Worm (Caenorhabditis elegans): ENCODE data around the gene K09G1.1.

Gene K09G1.1

DNA sequence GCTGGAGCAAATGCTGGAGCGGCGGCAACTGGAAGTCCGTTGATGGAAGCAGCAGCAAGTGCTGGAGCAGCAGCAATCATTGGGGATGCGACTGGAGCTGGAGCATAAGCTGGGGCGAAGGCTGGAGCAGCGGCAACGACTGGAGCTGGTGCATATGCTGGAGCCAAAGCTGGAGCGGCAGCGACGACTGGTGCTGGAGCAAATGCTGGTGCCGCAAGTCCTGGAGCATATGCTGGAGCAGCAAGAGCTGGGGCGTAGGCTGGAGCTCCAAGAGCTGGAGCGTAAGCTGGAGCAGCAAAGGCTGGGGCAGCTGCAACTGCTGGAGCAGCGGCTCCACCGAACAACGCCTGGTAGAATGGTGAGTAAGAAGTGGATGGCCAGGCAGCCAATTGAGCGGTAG, 35.1 kb downstream of the K09G1.1 start:
- TF ChIP-seq dao-5 (tag; optimal IDR thresholded peaks at IDR 0.05) (no peak), him-1 (tag; optimal IDR thresholded peaks at IDR 0.05) (no peak), W03F9.2 (tag; optimal IDR thresholded peaks at IDR 0.05) (no peak)

DNA sequence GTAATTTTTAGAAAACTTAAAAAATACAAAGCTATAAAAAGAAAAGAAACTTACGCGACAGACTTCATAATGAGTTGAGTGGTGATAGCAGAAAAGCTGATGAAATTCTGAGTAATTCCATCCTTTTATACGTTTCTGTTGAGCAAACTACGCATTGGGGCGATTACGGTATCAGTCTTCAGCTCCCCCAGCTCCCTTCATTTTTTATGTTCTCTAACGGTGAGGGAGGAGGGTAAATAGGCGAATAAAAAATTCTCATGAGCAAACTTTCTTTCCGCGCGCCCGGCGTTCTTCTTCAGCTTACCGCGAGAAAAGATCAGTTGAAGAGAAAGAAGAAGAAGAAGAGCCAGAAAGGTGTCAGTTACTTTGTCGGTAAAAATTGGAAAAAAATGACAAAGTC, 35.6 kb downstream of the K09G1.1 start, which contains the start of gene idpc-7:
Gene idpc-7 (minus strand): TSS at position 101 of the 400 bp plus-strand sequence.
- TF ChIP-seq dao-5 (tag; optimal IDR thresholded peaks at IDR 0.05) (no peak), W03F9.2 (tag; optimal IDR thresholded peaks at IDR 0.05) (no peak), him-1 (tag; optimal IDR thresholded peaks at IDR 0.05) (no peak)

DNA sequence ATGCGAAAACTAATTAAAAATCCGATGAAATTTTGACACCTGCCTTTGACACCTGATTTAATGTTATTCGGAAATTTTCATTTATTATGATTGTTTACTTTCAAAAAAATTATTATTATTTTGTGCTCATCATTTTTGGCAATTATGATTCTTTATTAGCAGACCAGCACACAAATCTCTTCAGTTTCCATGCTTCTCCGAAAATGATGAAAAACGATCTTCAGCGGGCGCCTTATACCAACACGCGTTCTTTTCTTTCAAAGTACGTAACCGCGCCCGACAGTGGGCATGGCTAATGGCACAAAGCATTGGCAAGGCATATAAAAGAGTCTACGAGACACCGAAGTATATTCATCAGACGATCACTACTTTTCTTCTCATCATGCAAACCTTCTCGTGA, 36.5 kb downstream of the K09G1.1 start, which contains the start of gene idpc-6:
Gene idpc-6 (plus strand): TSS at position 301 of the 400 bp plus-strand sequence.
- TF ChIP-seq dao-5 (tag; optimal IDR thresholded peaks at IDR 0.05) (no peak), him-1 (tag; optimal IDR thresholded peaks at IDR 0.05) (no peak), W03F9.2 (tag; optimal IDR thresholded peaks at IDR 0.05) (no peak)

DNA sequence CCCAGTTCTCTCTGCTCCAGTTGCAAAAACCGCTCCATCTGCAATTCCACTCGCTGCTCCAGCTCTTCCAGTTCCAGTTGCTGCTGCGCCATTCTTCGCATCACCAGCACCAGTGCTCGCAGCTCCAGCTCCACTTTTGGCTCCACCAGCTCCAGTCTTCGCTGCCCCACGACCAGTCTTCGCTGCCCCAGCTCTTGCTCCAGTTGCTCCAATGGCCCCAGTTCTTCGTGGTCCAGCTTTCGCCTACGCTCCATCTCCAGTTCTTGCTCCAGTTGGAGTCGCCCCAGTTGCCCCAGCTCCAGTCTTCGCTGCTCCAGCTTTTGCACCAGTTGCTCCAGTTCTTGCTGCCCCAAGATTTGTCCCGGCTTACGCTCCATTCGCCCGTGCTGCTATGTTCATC, 37.1 kb downstream of the K09G1.1 start:
- no peak for TF ChIP-seq dao-5 (tag; optimal IDR thresholded peaks at IDR 0.05)
- TF ChIP-seq W03F9.2 (tag; optimal IDR thresholded peaks at IDR 0.05): no peak
- no peak for TF ChIP-seq him-1 (tag; optimal IDR thresholded peaks at IDR 0.05)

DNA sequence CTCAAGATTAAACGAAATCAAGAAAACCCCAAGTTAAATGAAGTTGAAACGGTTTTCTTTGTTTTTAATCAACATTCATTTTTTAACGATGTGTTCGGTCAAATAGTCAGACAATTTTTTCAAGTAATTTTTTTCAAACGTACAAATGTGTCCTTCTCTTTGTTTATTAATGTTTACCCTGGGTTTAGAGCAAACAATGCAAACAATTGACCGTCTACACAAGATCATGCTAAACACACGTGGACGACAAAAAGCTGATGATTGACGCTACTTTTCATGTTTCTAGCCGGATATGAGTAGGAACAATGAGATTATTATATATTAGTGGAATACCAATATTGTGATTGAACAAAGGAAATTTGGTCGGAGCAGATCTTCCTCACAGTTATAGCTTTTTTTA, 38.1 kb downstream of the K09G1.1 start:
- no peak for TF ChIP-seq W03F9.2 (tag; optimal IDR thresholded peaks at IDR 0.05)
- no peak for TF ChIP-seq dao-5 (tag; optimal IDR thresholded peaks at IDR 0.05)
- no peak for TF ChIP-seq him-1 (tag; optimal IDR thresholded peaks at IDR 0.05)

DNA sequence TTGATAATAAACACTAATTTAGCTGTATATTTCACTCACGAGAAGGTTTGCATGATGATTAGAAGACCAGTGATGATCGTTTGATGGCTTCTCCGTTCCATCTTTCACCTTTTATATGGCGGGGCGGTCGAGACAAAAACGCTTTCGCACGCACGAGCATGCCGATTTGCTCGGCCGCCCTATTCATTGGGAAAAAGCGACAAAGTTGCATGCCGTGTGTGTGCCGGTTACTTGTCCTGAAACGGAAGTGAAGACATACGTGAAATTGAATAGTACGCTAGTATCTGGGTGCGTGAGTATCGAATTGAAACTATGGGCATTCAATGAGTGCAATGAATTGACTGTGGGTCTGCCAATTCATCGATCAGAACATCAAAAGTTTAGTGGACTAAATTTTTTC, 39.5 kb downstream of the K09G1.1 start, which contains the start of gene idpc-5:
Gene idpc-5 (minus strand): TSS at position 101 of the 400 bp plus-strand sequence.
- TF ChIP-seq him-1 (tag; optimal IDR thresholded peaks at IDR 0.05) (no peak), dao-5 (tag; optimal IDR thresholded peaks at IDR 0.05) (no peak), W03F9.2 (tag; optimal IDR thresholded peaks at IDR 0.05) (no peak)

DNA sequence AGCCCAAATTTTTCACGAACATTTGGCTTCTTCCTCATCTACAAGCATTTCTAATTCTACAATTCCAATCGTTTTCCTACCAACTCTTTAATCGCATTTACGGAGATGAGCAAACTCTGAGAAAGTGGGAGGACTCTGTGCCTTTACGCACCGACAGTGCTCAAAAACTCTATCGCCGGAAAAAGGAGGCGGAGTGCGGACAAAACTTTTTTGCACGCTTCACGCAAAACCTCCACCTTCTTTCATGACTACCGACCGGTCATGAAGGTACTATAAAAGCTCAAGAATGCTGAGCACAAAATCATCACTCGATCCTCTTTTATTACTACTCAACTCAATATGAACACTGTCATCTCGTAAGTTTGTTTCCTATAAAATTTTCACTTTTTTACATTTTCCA, 41.8 kb downstream of the K09G1.1 start, which contains the start of gene idpc-4:
Gene idpc-4 (plus strand): TSS at position 301 of the 400 bp plus-strand sequence.
- TF ChIP-seq him-1 (tag; optimal IDR thresholded peaks at IDR 0.05) (no peak), dao-5 (tag; optimal IDR thresholded peaks at IDR 0.05) (no peak), W03F9.2 (tag; optimal IDR thresholded peaks at IDR 0.05) (no peak)

DNA sequence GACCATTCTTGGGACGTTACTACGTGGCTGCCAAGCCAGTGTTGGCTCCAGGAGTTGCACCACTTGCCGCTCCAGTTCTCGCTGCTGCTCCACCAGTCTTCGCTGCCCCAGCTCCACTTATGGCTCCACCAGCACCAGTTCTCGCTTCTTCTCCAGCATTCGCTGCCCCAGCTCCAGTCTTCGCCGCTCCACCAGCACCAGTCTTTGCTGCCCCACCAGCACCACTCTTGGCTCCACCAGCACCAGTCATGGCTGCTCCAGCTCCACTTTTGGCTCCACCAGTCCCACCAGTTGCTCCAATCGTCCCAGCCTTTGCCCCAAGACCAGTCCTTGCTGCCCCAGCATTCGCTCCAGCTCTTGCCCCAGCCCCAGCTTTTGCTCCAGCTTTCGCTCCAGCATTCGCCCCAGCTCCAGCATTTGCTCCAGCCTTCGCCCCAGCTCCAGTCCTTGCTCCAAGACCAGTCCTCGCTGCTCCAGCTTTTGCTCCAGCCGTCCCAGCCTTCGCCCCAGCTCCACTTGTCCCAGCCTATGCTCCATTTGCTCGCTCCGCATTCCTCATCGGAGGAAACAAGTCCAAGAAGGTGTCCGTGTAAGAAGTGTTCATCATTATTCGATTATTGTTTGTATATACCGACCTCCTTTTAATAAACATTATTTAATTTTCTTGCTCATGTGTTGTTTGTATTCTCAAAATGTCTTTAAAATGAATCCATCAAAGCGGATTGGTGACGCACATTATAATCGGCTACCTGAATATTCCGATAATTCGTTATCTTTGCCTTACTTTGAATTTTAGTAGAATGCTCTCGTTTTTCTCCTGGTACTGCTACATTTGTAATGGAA, 42.5 kb downstream of the K09G1.1 start, which contains the start of gene T06E4.7:
Gene T06E4.7 (plus strand): TSS at position 793 of the 843 bp plus-strand sequence.
- TF ChIP-seq him-1 (tag; optimal IDR thresholded peaks at IDR 0.05) (no peak), W03F9.2 (tag; optimal IDR thresholded peaks at IDR 0.05) (no peak), dao-5 (tag; optimal IDR thresholded peaks at IDR 0.05) (no peak)

DNA sequence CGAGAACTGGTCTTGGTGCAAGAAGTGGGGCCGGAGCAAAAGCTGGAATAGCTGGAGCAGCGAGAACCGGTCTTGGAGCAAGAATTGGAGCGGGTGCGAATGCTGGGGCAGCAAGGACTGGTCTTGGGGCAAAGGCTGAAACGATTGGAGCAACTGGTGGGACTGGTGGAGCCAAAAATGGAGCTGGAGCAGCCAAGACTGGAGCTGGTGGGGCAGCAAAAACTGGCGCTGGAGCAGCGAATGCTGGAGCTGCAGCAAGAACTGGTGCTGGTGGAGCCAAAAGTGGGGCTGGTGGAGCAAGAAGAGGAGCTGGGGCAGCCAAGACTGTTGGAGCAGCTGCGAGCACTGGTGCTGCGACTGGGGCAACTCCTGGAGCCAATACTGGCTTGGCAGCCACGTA, 45.3 kb downstream of the K09G1.1 start:
- TF ChIP-seq him-1 (tag; optimal IDR thresholded peaks at IDR 0.05): no peak
- no peak for TF ChIP-seq W03F9.2 (tag; optimal IDR thresholded peaks at IDR 0.05)
- no peak for TF ChIP-seq dao-5 (tag; optimal IDR thresholded peaks at IDR 0.05)

DNA sequence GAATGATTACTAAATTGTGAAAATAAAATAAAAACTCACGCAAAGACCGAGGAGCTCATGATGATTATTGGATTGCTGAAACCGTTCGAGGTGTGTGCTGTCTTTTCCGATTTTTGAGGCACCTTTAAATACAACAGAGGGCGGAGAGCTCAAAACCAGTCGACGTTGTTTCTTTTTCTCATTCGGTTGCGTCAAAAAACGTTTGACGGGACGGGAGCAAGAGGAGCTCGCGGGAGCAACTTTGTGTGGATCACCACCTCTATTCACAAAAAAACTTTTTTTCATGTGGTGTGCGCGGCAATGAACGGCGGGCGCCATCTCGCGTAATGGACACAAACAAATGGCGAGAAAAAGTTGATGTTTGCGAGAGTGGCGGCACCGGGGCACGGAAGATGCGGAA, 45.8 kb downstream of the K09G1.1 start, which contains the start of gene idpc-3:
Gene idpc-3 (minus strand): TSS at position 101 of the 400 bp plus-strand sequence.
- TF ChIP-seq W03F9.2 (tag; optimal IDR thresholded peaks at IDR 0.05) (no peak), dao-5 (tag; optimal IDR thresholded peaks at IDR 0.05) (no peak), him-1 (tag; optimal IDR thresholded peaks at IDR 0.05) (no peak)

DNA sequence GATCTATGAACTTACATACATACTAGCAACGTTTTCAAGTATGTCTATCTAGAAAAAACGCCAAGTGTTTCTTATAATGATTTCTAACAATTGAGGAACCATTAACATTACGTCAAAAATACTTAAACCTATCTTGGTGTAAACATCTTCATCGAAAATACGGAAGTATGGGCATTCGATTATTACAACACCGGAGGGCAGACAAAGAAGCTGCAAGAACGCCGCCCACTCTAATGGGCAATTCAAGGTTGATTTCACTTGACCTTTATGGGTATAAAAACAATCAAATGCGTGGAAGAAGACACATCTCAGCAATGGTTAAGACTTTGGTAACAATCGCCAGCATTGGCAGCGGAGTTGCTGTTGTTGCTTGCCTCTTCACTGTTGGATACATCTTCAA, 46.3 kb downstream of the K09G1.1 start, which contains the start of gene col-146:
Gene col-146 (plus strand): TSS at position 301 of the 400 bp plus-strand sequence.
- TF ChIP-seq W03F9.2 (tag; optimal IDR thresholded peaks at IDR 0.05) (no peak), him-1 (tag; optimal IDR thresholded peaks at IDR 0.05) (no peak)

DNA sequence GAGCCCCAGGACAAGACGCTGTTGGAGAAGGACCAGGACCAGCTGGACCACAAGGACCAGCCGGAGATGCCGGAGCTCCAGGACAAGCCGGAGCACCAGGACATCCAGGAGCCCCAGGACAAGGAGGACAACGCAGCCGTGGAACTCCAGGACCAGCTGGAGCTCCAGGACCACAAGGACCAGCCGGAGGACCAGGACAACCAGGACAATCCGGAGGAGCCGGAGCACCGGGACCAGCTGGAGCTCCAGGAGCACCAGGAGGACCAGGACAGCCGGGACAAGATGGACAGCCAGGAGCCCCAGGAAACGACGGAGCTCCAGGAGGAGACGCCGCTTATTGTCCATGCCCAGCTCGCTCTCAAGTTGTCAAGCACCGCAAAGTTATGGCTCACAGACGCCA, 47.2 kb downstream of the K09G1.1 start:
- TF ChIP-seq dao-5 (tag; optimal IDR thresholded peaks at IDR 0.05) (no peak), W03F9.2 (tag; optimal IDR thresholded peaks at IDR 0.05) (no peak), him-1 (tag; optimal IDR thresholded peaks at IDR 0.05) (no peak)

DNA sequence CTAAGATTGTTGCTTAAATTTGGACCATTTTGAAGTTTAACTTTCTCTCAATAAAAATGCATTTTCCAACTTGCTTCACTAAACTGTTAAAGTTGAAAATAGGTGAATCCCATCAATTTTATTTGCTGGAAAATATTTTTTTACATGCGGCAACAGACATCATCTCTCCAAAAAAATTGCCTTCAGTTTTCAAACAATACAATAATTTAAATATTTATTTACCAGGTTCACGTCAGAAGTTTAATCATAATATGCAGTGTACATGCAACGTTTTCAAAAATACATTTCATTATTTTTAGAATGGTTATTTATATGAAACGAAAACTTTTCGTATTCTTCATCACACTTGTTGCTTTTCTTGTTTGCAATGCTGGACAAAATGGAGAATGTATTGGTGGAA, 47.6 kb downstream of the K09G1.1 start, which contains the start of gene T06E4.5:
Gene T06E4.5 (plus strand): TSS at position 301 of the 400 bp plus-strand sequence.
- TF ChIP-seq W03F9.2 (tag; optimal IDR thresholded peaks at IDR 0.05) (no peak), him-1 (tag; optimal IDR thresholded peaks at IDR 0.05) (no peak), dao-5 (tag; optimal IDR thresholded peaks at IDR 0.05) (no peak)

DNA sequence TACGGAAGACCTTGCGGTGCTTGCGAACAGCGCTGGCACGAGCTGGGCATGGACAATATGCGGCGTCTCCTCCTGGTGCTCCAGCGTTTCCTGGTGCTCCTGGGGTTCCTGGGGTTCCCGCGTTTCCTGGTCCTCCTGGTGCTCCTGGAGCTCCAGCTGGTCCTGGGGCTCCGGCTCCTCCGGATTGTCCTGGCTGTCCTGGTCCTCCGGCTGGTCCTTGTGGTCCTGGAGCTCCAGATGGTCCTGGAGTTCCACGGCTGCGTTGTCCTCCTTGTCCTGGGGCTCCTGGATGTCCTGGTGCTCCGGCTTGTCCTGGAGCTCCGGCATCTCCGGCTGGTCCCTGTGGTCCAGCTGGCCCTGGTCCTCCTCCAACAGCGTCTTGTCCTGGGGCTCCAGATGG, 49.0 kb downstream of the K09G1.1 start:
- TF ChIP-seq him-1 (tag; optimal IDR thresholded peaks at IDR 0.05) (no peak), dao-5 (tag; optimal IDR thresholded peaks at IDR 0.05) (no peak), W03F9.2 (tag; optimal IDR thresholded peaks at IDR 0.05) (no peak)

All from whole organism, L4/young adult.